Worm (Caenorhabditis elegans): ENCODE results near the gene F14D7.3.

DNA sequence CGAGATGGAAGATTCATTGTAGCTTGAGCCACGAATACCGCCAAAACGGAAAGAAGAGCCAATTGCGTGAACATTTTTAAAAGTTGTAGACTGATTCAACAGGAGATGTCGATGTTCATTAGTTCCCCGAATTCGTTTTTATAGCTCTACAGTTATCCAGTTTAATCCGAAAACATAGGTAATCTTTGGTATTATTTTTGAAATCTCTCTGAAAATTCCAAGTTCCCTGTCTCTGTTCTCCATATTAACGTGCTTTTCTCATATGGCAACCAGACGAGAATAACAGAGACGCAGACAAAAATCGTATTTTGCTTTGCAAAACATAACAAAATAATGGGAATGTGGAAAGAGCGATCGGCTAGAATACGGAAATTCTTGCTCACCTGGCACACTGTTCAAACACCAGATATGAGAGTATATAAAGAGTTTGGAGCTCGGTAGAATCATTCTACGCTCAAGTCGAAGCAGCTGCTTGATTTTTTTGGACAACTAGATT is 3.0 kb downstream of the F14D7.3 start, which contains the start of the genes spig-3 and F14D7.12:
- TF ChIP-seq nhr-23 (tag; optimal IDR thresholded peaks at IDR 0.05), result no peak
- no peak for TF ChIP-seq ama-1 (optimal IDR thresholded peaks at IDR 0.05)
- TF ChIP-seq daf-12 (tag; optimal IDR thresholded peaks at IDR 0.05), result no peak
- no peak for TF ChIP-seq eor-1 (tag; optimal IDR thresholded peaks at IDR 0.05)
- no peak for TF ChIP-seq unc-62 (GFP tag; optimal IDR thresholded peaks at IDR 0.05)
- no peak for TF ChIP-seq R02D3.7 (tag; optimal IDR thresholded peaks at IDR 0.05)
- no peak for TF ChIP-seq pha-4 (tag; optimal IDR thresholded peaks at IDR 0.05)
- TF ChIP-seq egl-5 (tag; optimal IDR thresholded peaks at IDR 0.05), result no peak
- TF ChIP-seq ceh-9 (tag; optimal IDR thresholded peaks at IDR 0.05), result no peak
- no peak for TF ChIP-seq pqm-1 (tag; optimal IDR thresholded peaks at IDR 0.05)
- TF ChIP-seq skn-1 (tag; optimal IDR thresholded peaks at IDR 0.05), result no peak

All from whole organism, L3 larva.